Worm (Caenorhabditis elegans): ENCODE data around the gene H20J04.7.

Gene H20J04.7

DNA sequence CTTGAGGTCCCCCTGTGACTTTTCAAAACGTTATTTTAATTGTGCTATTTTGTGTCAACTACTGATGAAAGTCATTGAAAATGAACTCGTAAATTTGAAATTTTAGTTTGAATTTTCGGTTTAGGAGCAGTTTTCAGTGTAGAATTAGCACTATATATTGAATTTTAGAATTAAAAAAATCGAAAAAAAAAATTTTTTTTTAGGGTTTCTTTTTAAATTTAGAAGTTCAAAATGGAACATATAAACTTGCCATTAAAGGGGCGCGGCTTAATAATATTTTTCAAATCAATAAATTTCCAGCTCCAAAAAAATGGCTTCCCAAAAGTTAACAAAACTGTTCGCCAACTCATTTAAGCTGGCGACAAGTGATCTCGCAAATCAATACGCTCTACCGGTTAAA lies 4.2 kb downstream of the H20J04.7 start, which contains the start of gene H20J04.9:
TSS of gene H20J04.9 (plus strand) at position 301 of the 400 bp plus-strand sequence.
- TF ChIP-seq unc-62 (GFP tag; optimal IDR thresholded peaks at IDR 0.05) = no peak
- no peak for TF ChIP-seq elt-3 (tag; optimal IDR thresholded peaks at IDR 0.05)
- no peak for TF ChIP-seq mep-1 (tag; optimal IDR thresholded peaks at IDR 0.05)
- no peak for TF ChIP-seq bed-3 (GFP tag; optimal IDR thresholded peaks at IDR 0.05)
- TF ChIP-seq lin-32 (GFP tag; optimal IDR thresholded peaks at IDR 0.05) = no peak
- TF ChIP-seq unc-39 (tag; optimal IDR thresholded peaks at IDR 0.05) = no peak
- TF ChIP-seq tbx-8 (GFP tag; optimal IDR thresholded peaks at IDR 0.05) = no peak
- TF ChIP-seq hlh-1 (tag; optimal IDR thresholded peaks at IDR 0.05) = no peak
- no peak for TF ChIP-seq nhr-76 (tag; optimal IDR thresholded peaks at IDR 0.05)
- TF ChIP-seq M03D4.4 (tag; optimal IDR thresholded peaks at IDR 0.05) = no peak
- TF ChIP-seq mls-2 (tag; optimal IDR thresholded peaks at IDR 0.05) = no peak
- TF ChIP-seq nhr-12 (tag; optimal IDR thresholded peaks at IDR 0.05) = no peak
- TF ChIP-seq ztf-11 (tag; optimal IDR thresholded peaks at IDR 0.05) = no peak
- no peak for TF ChIP-seq flh-1 (GFP tag; optimal IDR thresholded peaks at IDR 0.05)
- TF ChIP-seq zip-8 (tag; optimal IDR thresholded peaks at IDR 0.05) = no peak
- TF ChIP-seq nhr-28 (tag; optimal IDR thresholded peaks at IDR 0.05) = no peak
- TF ChIP-seq cnd-1 (tag; optimal IDR thresholded peaks at IDR 0.05) = no peak
- no peak for TF ChIP-seq lsy-2 (tag; optimal IDR thresholded peaks at IDR 0.05)
- no peak for TF ChIP-seq mab-5 (tag; optimal IDR thresholded peaks at IDR 0.05)

DNA sequence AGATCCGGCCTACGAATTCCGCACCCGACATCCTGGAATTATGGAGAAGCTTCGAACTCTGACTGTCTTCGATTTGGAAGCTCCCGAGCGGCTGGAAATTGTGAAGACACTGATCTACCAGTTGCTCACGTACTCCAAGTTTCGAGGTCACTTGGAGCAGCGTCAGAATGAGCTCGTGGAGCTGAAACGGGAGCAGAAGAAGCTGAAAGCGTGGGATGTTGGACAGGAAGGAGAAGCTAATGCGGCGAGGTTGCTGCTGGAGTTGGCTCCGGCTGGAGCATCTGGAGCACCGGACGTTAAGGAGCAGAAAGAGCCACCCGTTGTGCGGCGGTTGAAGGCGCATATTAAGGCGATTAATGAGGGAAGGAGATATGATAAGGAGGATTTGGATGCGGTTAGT lies 10.8 kb downstream of the H20J04.7 start:
- no peak for TF ChIP-seq tbx-8 (GFP tag; optimal IDR thresholded peaks at IDR 0.05)
- no peak for TF ChIP-seq unc-62 (GFP tag; optimal IDR thresholded peaks at IDR 0.05)
- TF ChIP-seq sem-2 (GFP tag; optimal IDR thresholded peaks at IDR 0.05) = no peak
- TF ChIP-seq snpc-4 (tag; optimal IDR thresholded peaks at IDR 0.05) = no peak
- TF ChIP-seq nhr-2 (tag; optimal IDR thresholded peaks at IDR 0.05) = no peak
- TF ChIP-seq unc-39 (tag; optimal IDR thresholded peaks at IDR 0.05) = no peak
- no peak for TF ChIP-seq cnd-1 (tag; optimal IDR thresholded peaks at IDR 0.05)
- TF ChIP-seq nhr-237 (tag; optimal IDR thresholded peaks at IDR 0.05) = no peak
- no peak for TF ChIP-seq bed-3 (GFP tag; optimal IDR thresholded peaks at IDR 0.05)

- TF ChIP-seq hlh-1 (tag; optimal IDR thresholded peaks at IDR 0.05) (no peak), zip-8 (tag; optimal IDR thresholded peaks at IDR 0.05) (no peak), blmp-1 (tag; optimal IDR thresholded peaks at IDR 0.05) (no peak), ceh-83 (GFP tag; optimal IDR thresholded peaks at IDR 0.05) (no peak), nhr-28 (tag; optimal IDR thresholded peaks at IDR 0.05) (no peak), elt-1 (tag; optimal IDR thresholded peaks at IDR 0.05; ENCODE audit: borderline replicate concordance, insufficient read depth) (no peak), sptf-1 (tag; optimal IDR thresholded peaks at IDR 0.05) (no peak), M03D4.4 (tag; optimal IDR thresholded peaks at IDR 0.05) (no peak), drap-1 (GFP tag; optimal IDR thresholded peaks at IDR 0.05) (no peak), nhr-2 (tag; optimal IDR thresholded peaks at IDR 0.05) (no peak), tbx-8 (GFP tag; optimal IDR thresholded peaks at IDR 0.05) (no peak)
Observed at ce11 chrII:4341484-4341883, 13.6 kb downstream of the H20J04.7 start.

ce11 chrII:4339882-4340281 lies 15.2 kb downstream of the H20J04.7 start, which contains the start of gene athp-2:
Gene athp-2 (plus strand): TSS chrII:4340182.
- TF ChIP-seq unc-39 (tag; optimal IDR thresholded peaks at IDR 0.05) (no peak), mab-5 (tag; optimal IDR thresholded peaks at IDR 0.05) (no peak), elt-3 (tag; optimal IDR thresholded peaks at IDR 0.05) (no peak), ham-2 (GFP tag; optimal IDR thresholded peaks at IDR 0.05) (no peak), lin-13 (tag; optimal IDR thresholded peaks at IDR 0.05) (no peak), ceh-83 (GFP tag; optimal IDR thresholded peaks at IDR 0.05) (no peak), hlh-1 (tag; optimal IDR thresholded peaks at IDR 0.05) (no peak), lsy-2 (tag; optimal IDR thresholded peaks at IDR 0.05) (no peak), bed-3 (GFP tag; optimal IDR thresholded peaks at IDR 0.05) (no peak), blmp-1 (tag; optimal IDR thresholded peaks at IDR 0.05) (no peak), unc-120 (tag; optimal IDR thresholded peaks at IDR 0.05; ENCODE audit: poor library complexity, severe bottlenecking) (no peak), pha-4 (tag; optimal IDR thresholded peaks at IDR 0.05) (no peak), ceh-43 (GFP tag; optimal IDR thresholded peaks at IDR 0.05) (no peak), nhr-28 (tag; optimal IDR thresholded peaks at IDR 0.05) (no peak), drap-1 (GFP tag; optimal IDR thresholded peaks at IDR 0.05) (no peak), mep-1 (tag; optimal IDR thresholded peaks at IDR 0.05) (no peak), unc-62 (GFP tag; optimal IDR thresholded peaks at IDR 0.05) (no peak)

All from whole organism, mixed stage, embryonic.